Worm (Caenorhabditis elegans): ENCODE results near the gene C49C3.15.

Gene C49C3.15

ce11 chrIV:17316398-17316797 lies 17.6 kb upstream of the C49C3.15 start, which contains the start of gene C49C3.20:
Gene C49C3.20 (minus strand): TSS chrIV:17316498.
- no peak for TF ChIP-seq ref-2 (tag; optimal IDR thresholded peaks at IDR 0.05)
- TF ChIP-seq ceh-48 (tag; optimal IDR thresholded peaks at IDR 0.05), result no peak
- TF ChIP-seq npax-4 (tag; optimal IDR thresholded peaks at IDR 0.05), result no peak
- TF ChIP-seq zip-5 (tag; optimal IDR thresholded peaks at IDR 0.05), result no peak
- TF ChIP-seq ceh-6 (GFP tag; optimal IDR thresholded peaks at IDR 0.05), result no peak
- no peak for TF ChIP-seq sox-2 (GFP tag; IDR thresholded peaks at IDR 0.05)
- no peak for TF ChIP-seq ztf-16 (tag; optimal IDR thresholded peaks at IDR 0.05)
- TF ChIP-seq ceh-45 (GFP tag; IDR thresholded peaks at IDR 0.05), result no peak
- no peak for TF ChIP-seq ceh-24 (tag; optimal IDR thresholded peaks at IDR 0.05)
- TF ChIP-seq C38D4.7 (GFP tag; optimal IDR thresholded peaks at IDR 0.05), result no peak
- no peak for TF ChIP-seq T23F11.4 (GFP tag; optimal IDR thresholded peaks at IDR 0.05)

- TF ChIP-seq dve-1 (tag; optimal IDR thresholded peaks at IDR 0.05), result no peak
- no peak for TF ChIP-seq pag-3 (tag; optimal IDR thresholded peaks at IDR 0.05; ENCODE audit: borderline replicate concordance)
- no peak for TF ChIP-seq dmd-4 (tag; optimal IDR thresholded peaks at IDR 0.05; ENCODE audit: borderline replicate concordance)
- no peak for TF ChIP-seq C38D4.7 (GFP tag; optimal IDR thresholded peaks at IDR 0.05)
- TF ChIP-seq sox-4 (tag; optimal IDR thresholded peaks at IDR 0.05), result no peak
- TF ChIP-seq ets-4 (tag; optimal IDR thresholded peaks at IDR 0.05), result no peak
- no peak for TF ChIP-seq ceh-34 (tag; optimal IDR thresholded peaks at IDR 0.05)
- TF ChIP-seq fkh-10 (GFP tag; optimal IDR thresholded peaks at IDR 0.05), result no peak
- no peak for TF ChIP-seq hlh-15 (tag; optimal IDR thresholded peaks at IDR 0.05)
- no peak for TF ChIP-seq zip-5 (tag; optimal IDR thresholded peaks at IDR 0.05)
- TF ChIP-seq che-1 (tag; optimal IDR thresholded peaks at IDR 0.05), result no peak
- TF ChIP-seq ttx-3 (tag; optimal IDR thresholded peaks at IDR 0.05), result no peak
- TF ChIP-seq pax-1 (tag; optimal IDR thresholded peaks at IDR 0.05), result no peak
- no peak for TF ChIP-seq Y22D7AL.16 (tag; optimal IDR thresholded peaks at IDR 0.05)
- no peak for TF ChIP-seq ceh-22 (tag; optimal IDR thresholded peaks at IDR 0.05)
- TF ChIP-seq ama-1 (optimal IDR thresholded peaks at IDR 0.05), result no peak
- no peak for TF ChIP-seq unc-42 (tag; optimal IDR thresholded peaks at IDR 0.05)
- no peak for TF ChIP-seq rnt-1 (tag; optimal IDR thresholded peaks at IDR 0.05)
- no peak for TF ChIP-seq F13H6.1 (tag; optimal IDR thresholded peaks at IDR 0.05)
Measured at ce11 chrIV:17320445-17320844, 13.6 kb upstream of the C49C3.15 start, which contains the start of gene C49C3.4. Gene C49C3.4 (plus strand): TSS chrIV:17320795.

ce11 chrIV:17328834-17329233 lies 5.2 kb upstream of the C49C3.15 start, which contains the start of gene ceh-88:
Gene ceh-88 (plus strand): TSS chrIV:17329188.
- TF ChIP-seq zip-5 (tag; optimal IDR thresholded peaks at IDR 0.05) (no peak), unc-55 (GFP tag; optimal IDR thresholded peaks at IDR 0.05) (no peak), unc-3 (GFP tag; conservative IDR thresholded peaks at IDR 0.05) (no peak), unc-3 (tag; optimal IDR thresholded peaks at IDR 0.05) (no peak), ceh-31 (tag; optimal IDR thresholded peaks at IDR 0.05) (peak; percentile 3), eyg-1 (tag; optimal IDR thresholded peaks at IDR 0.05) (no peak), Y22D7AL.16 (tag; optimal IDR thresholded peaks at IDR 0.05) (no peak), nfya-1 (tag; optimal IDR thresholded peaks at IDR 0.05) (no peak), pqm-1 (tag; optimal IDR thresholded peaks at IDR 0.05) (no peak), unc-42 (tag; optimal IDR thresholded peaks at IDR 0.05) (peak; percentile 73), pha-4 (tag; optimal IDR thresholded peaks at IDR 0.05) (no peak), lin-11 (tag; optimal IDR thresholded peaks at IDR 0.05) (no peak), dve-1 (tag; optimal IDR thresholded peaks at IDR 0.05) (no peak), ceh-48 (tag; optimal IDR thresholded peaks at IDR 0.05) (peak; percentile 88), elt-4 (tag; optimal IDR thresholded peaks at IDR 0.05) (no peak)

ce11 chrIV:17331100-17331577 lies 2.9 kb upstream of the C49C3.15 start, which contains the start of gene C49C3.6:
Gene C49C3.6 (plus strand): TSS chrIV:17331527.
- TF ChIP-seq gmeb-2 (tag; optimal IDR thresholded peaks at IDR 0.05) (no peak), T23F11.4 (GFP tag; optimal IDR thresholded peaks at IDR 0.05) (no peak), unc-42 (tag; optimal IDR thresholded peaks at IDR 0.05) (peak; percentile 62)

All from whole organism, late embryonic.